Fruit fly (Drosophila melanogaster): ENCODE measurements around the gene Nrt.

The Nrt gene

dm6 chr3L:16758504-16759109, 7.3 kb upstream of the Nrt start (continued):
- no peak for TF ChIP-seq CG12744 (GFP tag; optimal IDR thresholded peaks at IDR 0.05)
- no peak for TF ChIP-seq CG7357 (GFP tag; IDR thresholded peaks at IDR 0.05)
- no peak for TF ChIP-seq CG11398 (GFP tag; optimal IDR thresholded peaks at IDR 0.05)
- no peak for TF ChIP-seq Oli (tag; optimal IDR thresholded peaks at IDR 0.05)
- no peak for TF ChIP-seq D19A (tag; optimal IDR thresholded peaks at IDR 0.05)
- no peak for TF ChIP-seq ara (GFP tag; IDR thresholded peaks at IDR 0.05)
- no peak for TF ChIP-seq Hr3 (GFP tag; optimal IDR thresholded peaks at IDR 0.05)
- TF ChIP-seq bowl (GFP tag; IDR thresholded peaks at IDR 0.05), result no peak
- peak; percentile 38 for TF ChIP-seq Ets65A (GFP tag)
- 0 out of 4 replicates have a peak, but pooled peaks have one; percentile 16 for TF ChIP-seq chinmo (GFP tag; IDR thresholded peaks at IDR 0.05; ENCODE audit: partially characterized antibody)
- no peak for TF ChIP-seq CG2199 (GFP tag; IDR thresholded peaks at IDR 0.05)
- peak; percentile 78 for TF ChIP-seq crol (GFP tag; IDR thresholded peaks at IDR 0.05)
- no peak for TF ChIP-seq CG12155 (GFP tag; optimal IDR thresholded peaks at IDR 0.05)
- TF ChIP-seq Antp (GFP tag; optimal IDR thresholded peaks at IDR 0.05), result no peak
- no peak for TF ChIP-seq CTCF (GFP tag; optimal IDR thresholded peaks at IDR 0.05)
- TF ChIP-seq CG12769 (tag; optimal IDR thresholded peaks at IDR 0.05), result no peak
- TF ChIP-seq CG10321 (GFP tag; IDR thresholded peaks at IDR 0.05), result no peak
- TF ChIP-seq HLH54F (GFP tag; optimal IDR thresholded peaks at IDR 0.05), result no peak
- no peak for TF ChIP-seq chn (GFP tag; optimal IDR thresholded peaks at IDR 0.05)

dm6 chr3L:16759483-16759882, 6.4 kb upstream of the Nrt start:
- TF ChIP-seq CG18011 (GFP tag; optimal IDR thresholded peaks at IDR 0.05) (no peak), CG7839 (tag; optimal IDR thresholded peaks at IDR 0.05) (no peak), CG8388 (GFP tag; optimal IDR thresholded peaks at IDR 0.05) (no peak), Lhr (GFP tag; optimal IDR thresholded peaks at IDR 0.05) (no peak), Dip3 (GFP tag; optimal IDR thresholded peaks at IDR 0.05) (no peak), dmrt11E (tag; optimal IDR thresholded peaks at IDR 0.05) (no peak), CG34376 (GFP tag; optimal IDR thresholded peaks at IDR 0.05) (no peak), Gsc (GFP tag; IDR thresholded peaks at IDR 0.05) (no peak), CG2889 (GFP tag; IDR thresholded peaks at IDR 0.05) (no peak), Oli (tag; optimal IDR thresholded peaks at IDR 0.05) (no peak)

- TF ChIP-seq nerfin-2 (GFP tag; IDR thresholded peaks at IDR 0.05; ENCODE audit: partially characterized antibody) (no peak), disco-r (GFP tag; optimal IDR thresholded peaks at IDR 0.05) (no peak), az2 (GFP tag; optimal IDR thresholded peaks at IDR 0.05) (peak; percentile 64), slbo (GFP tag; IDR thresholded peaks at IDR 0.05) (no peak), CG3065 (GFP tag; optimal IDR thresholded peaks at IDR 0.05) (no peak), Sry-δ (GFP tag; optimal IDR thresholded peaks at IDR 0.05) (no peak), CG9932 (GFP tag; IDR thresholded peaks at IDR 0.05) (no peak), CG10565 (GFP tag; optimal IDR thresholded peaks at IDR 0.05) (no peak), CTCF (GFP tag; optimal IDR thresholded peaks at IDR 0.05) (no peak), nom (GFP tag; optimal IDR thresholded peaks at IDR 0.05) (no peak), CG10209 (GFP tag; optimal IDR thresholded peaks at IDR 0.05) (peak; percentile 20), sna (GFP tag; IDR thresholded peaks at IDR 0.05; ENCODE audit: partially characterized antibody) (no peak), sug (tag; optimal IDR thresholded peaks at IDR 0.05) (no peak), sim (GFP tag; IDR thresholded peaks at IDR 0.05) (no peak), Abd-B (GFP tag; optimal IDR thresholded peaks at IDR 0.05) (no peak), CG9727 (GFP tag; optimal IDR thresholded peaks at IDR 0.05) (no peak), ken (GFP tag; IDR thresholded peaks at IDR 0.05) (no peak; the same call in 1 of the 3 replicates), GATAe (GFP tag; conservative IDR thresholded peaks at IDR 0.05) (no peak), CG12219 (GFP tag; optimal IDR thresholded peaks at IDR 0.05) (peak; percentile 23), CG13296 (GFP tag; optimal IDR thresholded peaks at IDR 0.05) (no peak), pnt (GFP tag; optimal IDR thresholded peaks at IDR 0.05) (peak; percentile 27), pum (GFP tag; optimal IDR thresholded peaks at IDR 0.05) (peak; percentile 31), gsb (GFP tag; IDR thresholded peaks at IDR 0.05) (no peak), HmgD (GFP tag; optimal IDR thresholded peaks at IDR 0.05) (no peak)
Observed at dm6 chr3L:16760274-16760673, 5.6 kb upstream of the Nrt start.

All from whole organism, embryonic.